Worm (Caenorhabditis elegans) whole organism, mixed stage, embryonic: Measurements from ENCODE around the gene ndub-2.

ENCODE experiments used
- M03D4.4 ChIP-seq: sonication (generic microtip); optimal IDR thresholded peaks from 2 replicates; lab custom pipeline; 2017; ENCODE audit warnings: mild to moderate bottlenecking, missing genetic modification characterization, missing compliant biosample characterization
- ceh-39 ChIP-seq: fragments of 150-350 bp; optimal IDR thresholded peaks from 2 replicates; lab custom pipeline; 2014; ENCODE audit warnings: missing biosample characterization, missing genetic modification characterization
- cnd-1 ChIP-seq: fragments of 200-800 bp; sonication (Bioruptor generic); optimal IDR thresholded peaks from 2 replicates; lab custom pipeline; 2018; ENCODE audit warnings: mild to moderate bottlenecking, missing genetic modification characterization, missing compliant biosample characterization
- drap-1 ChIP-seq: fragments of 200-800 bp; sonication (Bioruptor generic); optimal IDR thresholded peaks from 3 replicates; lab custom pipeline; 2018; ENCODE audit warnings: mild to moderate bottlenecking, missing genetic modification characterization, missing compliant biosample characterization
- elt-1 ChIP-seq: sonication (generic microtip); optimal IDR thresholded peaks from 2 replicates; lab custom pipeline; 2017; ENCODE audit warnings: missing genetic modification characterization, mild to moderate bottlenecking, missing compliant biosample characterization, antibody characterized with exemption, moderate library complexity, borderline replicate concordance; ENCODE audit not compliant: insufficient read depth
- ham-2 ChIP-seq: fragments of 200-800 bp; sonication (Bioruptor generic); optimal IDR thresholded peaks from 2 replicates; lab custom pipeline; 2018; ENCODE audit warnings: mild to moderate bottlenecking, missing genetic modification characterization, missing compliant biosample characterization
- hlh-1 ChIP-seq: fragments of 150-350 bp; optimal IDR thresholded peaks from 2 replicates; lab custom pipeline; 2014; ENCODE audit warnings: missing biosample characterization, missing genetic modification reagents, missing genetic modification characterization
- lin-32 ChIP-seq: fragments of 200-800 bp; sonication (Bioruptor generic); optimal IDR thresholded peaks from 2 replicates; lab custom pipeline; 2018; ENCODE audit warnings: mild to moderate bottlenecking, missing genetic modification characterization, missing compliant biosample characterization
- mab-5 ChIP-seq: fragments of 150-350 bp; optimal IDR thresholded peaks from 2 replicates; lab custom pipeline; 2014; ENCODE audit warnings: missing biosample characterization, missing genetic modification characterization
- mep-1 ChIP-seq: fragments of 150-350 bp; optimal IDR thresholded peaks from 2 replicates; lab custom pipeline; 2017; ENCODE audit warnings: missing biosample characterization, missing genetic modification reagents, missing genetic modification characterization, inconsistent platforms
- nhr-12 ChIP-seq: fragments of 150-350 bp; optimal IDR thresholded peaks from 2 replicates; lab custom pipeline; 2014; ENCODE audit warnings: missing biosample characterization, missing genetic modification characterization
- nhr-2 ChIP-seq: fragments of 150-350 bp; optimal IDR thresholded peaks from 2 replicates; lab custom pipeline; 2014; ENCODE audit warnings: missing biosample characterization, missing genetic modification characterization
- nhr-237 ChIP-seq: fragments of 150-350 bp; optimal IDR thresholded peaks from 2 replicates; lab custom pipeline; 2014; ENCODE audit warnings: missing biosample characterization, missing genetic modification characterization
- nhr-28 ChIP-seq: fragments of 150-350 bp; optimal IDR thresholded peaks from 2 replicates; lab custom pipeline; 2014; ENCODE audit warnings: missing biosample characterization, missing genetic modification characterization
- nhr-76 ChIP-seq: sonication (generic microtip); optimal IDR thresholded peaks from 2 replicates; lab custom pipeline; 2017; ENCODE audit warnings: missing biosample characterization, missing genetic modification characterization
- sem-2 ChIP-seq: fragments of 200-800 bp; sonication (Bioruptor generic); optimal IDR thresholded peaks from 2 replicates; lab custom pipeline; 2018; ENCODE audit warnings: mild to moderate bottlenecking, missing genetic modification characterization, missing compliant biosample characterization
- snpc-4 ChIP-seq: fragments of 150-350 bp; optimal IDR thresholded peaks from 2 replicates; lab custom pipeline; 2014; ENCODE audit warnings: missing biosample characterization, missing genetic modification characterization
- sptf-1 ChIP-seq: sonication (generic microtip); optimal IDR thresholded peaks from 2 replicates; lab custom pipeline; 2017; ENCODE audit warnings: mild to moderate bottlenecking, missing genetic modification characterization, moderate library complexity, missing compliant biosample characterization
- zip-8 ChIP-seq: fragments of 150-350 bp; optimal IDR thresholded peaks from 2 replicates; lab custom pipeline; 2014; ENCODE audit warnings: missing biosample characterization, missing genetic modification characterization

The ndub-2 gene

DNA sequence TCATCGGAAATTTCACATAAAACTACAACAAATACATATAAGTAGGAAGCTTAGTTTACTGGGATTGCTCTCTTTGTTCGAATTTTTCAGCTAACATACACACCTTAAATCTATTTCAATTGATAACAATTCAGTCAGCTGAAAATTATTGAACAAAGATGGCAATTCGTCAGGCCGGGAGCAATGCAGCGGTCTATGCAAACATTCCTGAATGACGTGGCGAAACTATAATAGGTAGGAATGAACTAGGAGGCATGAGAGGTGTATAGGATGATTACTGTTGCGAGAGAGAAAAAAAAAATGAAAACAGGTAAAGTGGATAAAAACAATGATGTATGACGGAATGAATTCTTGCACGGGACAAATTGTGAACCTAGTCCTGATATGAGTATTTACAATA, 45.9 kb downstream of the ndub-2 start:
- TF ChIP-seq drap-1: no peak
- TF ChIP-seq mab-5 (tag; lab: Kevin White, UChicago): no peak
- no peak for TF ChIP-seq nhr-12 (tag; lab: Kevin White, UChicago)
- TF ChIP-seq mep-1 (tag; lab: Kevin White, UChicago): no peak
- no peak for TF ChIP-seq elt-1 (tag; lab: Kevin White, UChicago)
- TF ChIP-seq lin-32 (GFP tag; lab: Kevin White, UChicago): no peak
- no peak for TF ChIP-seq cnd-1
- no peak for TF ChIP-seq snpc-4
- no peak for TF ChIP-seq sptf-1 (tag; lab: Kevin White, UChicago)
- no peak for TF ChIP-seq zip-8 (tag; lab: Kevin White, UChicago)
- TF ChIP-seq nhr-2: no peak
- TF ChIP-seq sem-2 (GFP tag; lab: Kevin White, UChicago): no peak
- TF ChIP-seq ham-2 (GFP tag; lab: Kevin White, UChicago): no peak
- no peak for TF ChIP-seq nhr-237
- TF ChIP-seq M03D4.4: no peak
- no peak for TF ChIP-seq nhr-76
- TF ChIP-seq nhr-28: no peak
- no peak for TF ChIP-seq hlh-1 (tag; lab: Kevin White, UChicago)
- no peak for TF ChIP-seq ceh-39
